Worm (Caenorhabditis elegans): ENCODE measurements around the gene F42A10.9.
"Not testable (repeated sequence)": the region's sequence is repeated elsewhere in the genome, so short reads cannot be mapped to it uniquely, and the experiment has no call there.

DNA sequence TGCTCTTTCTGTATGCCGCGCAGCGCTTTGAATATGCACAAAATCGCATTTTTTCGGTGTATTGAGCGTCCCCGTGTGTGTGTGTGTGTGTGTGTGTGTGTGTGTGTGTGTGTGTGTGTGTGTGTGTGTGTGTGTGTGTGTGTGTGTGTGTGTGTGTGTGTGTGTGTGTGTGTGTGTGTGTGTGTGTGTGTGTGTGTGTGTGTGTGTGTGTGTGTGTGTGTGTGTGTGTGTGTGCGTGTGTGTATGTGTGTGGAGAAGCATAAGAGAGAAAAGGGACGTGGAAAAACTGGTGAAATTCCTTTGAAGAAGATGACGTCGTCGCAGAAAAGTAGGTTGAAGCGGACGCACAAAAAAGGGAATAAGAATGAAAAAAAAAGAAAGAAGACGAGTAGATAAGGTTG is 31.0 kb upstream of the F42A10.9 start:
- TF ChIP-seq dao-5, W03F9.2 (tag; optimal IDR thresholded peaks at IDR 0.05): not testable (repeated sequence)
- peak; percentile 80 for TF ChIP-seq him-1 (tag; optimal IDR thresholded peaks at IDR 0.05)
